Fruit fly (Drosophila melanogaster) whole organism, embryonic: Measurements from ENCODE around the gene lmd.

Experiments used
- Adf1 ChIP-seq: fragments of 200-800 bp; sonication (Bioruptor generic); IDR thresholded peaks from 2 replicates; pipeline ENCODE4 v1.3.6; 2022; ENCODE audit warnings: missing biosample characterization, missing genetic modification characterization
- BEAF-32 ChIP-seq: fragments of 200-800 bp; sonication (Bioruptor generic); optimal IDR thresholded peaks from 3 replicates; lab custom pipeline; 2017; ENCODE audit warnings: missing biosample characterization, missing genetic modification characterization, mild to moderate bottlenecking, moderate library complexity, missing genetic modification reagents
- CG13296 ChIP-seq: fragments of 200-800 bp; sonication (Bioruptor generic); optimal IDR thresholded peaks from 3 replicates; lab custom pipeline; 2018; ENCODE audit warnings: missing biosample characterization, mild to moderate bottlenecking, missing genetic modification characterization
- CG14441 ChIP-seq: fragments of 200-800 bp; sonication (Bioruptor generic); IDR thresholded peaks from 2 replicates; pipeline ENCODE4 v1.3.6; 2022; ENCODE audit warnings: missing biosample characterization, missing genetic modification characterization
- CG15011 ChIP-seq: fragments of 200-800 bp; sonication (Bioruptor generic); optimal IDR thresholded peaks from 3 replicates; lab custom pipeline; 2018; ENCODE audit warnings: missing biosample characterization, mild to moderate bottlenecking, missing genetic modification characterization
- CG15514 ChIP-seq: fragments of 200-800 bp; sonication (Bioruptor generic); optimal IDR thresholded peaks from 3 replicates; lab custom pipeline; 2017; ENCODE audit warnings: missing biosample characterization, missing genetic modification characterization, mild to moderate bottlenecking, moderate library complexity, missing genetic modification reagents
- CG1647 ChIP-seq: fragments of 200-800 bp; sonication (Bioruptor generic); optimal IDR thresholded peaks from 3 replicates; lab custom pipeline; 2016; ENCODE audit warnings: missing biosample characterization, missing genetic modification characterization
- CG16779 ChIP-seq: fragments of 200-800 bp; sonication (Bioruptor generic); IDR thresholded peaks from 2 replicates; pipeline ENCODE4 v1.3.6; 2022; ENCODE audit warnings: missing biosample characterization, missing genetic modification characterization
- CG16815 ChIP-seq: fragments of 200-800 bp; sonication (Bioruptor generic); optimal IDR thresholded peaks from 3 replicates; lab custom pipeline; 2017; ENCODE audit warnings: missing biosample characterization, mild to moderate bottlenecking, missing genetic modification characterization
- CG17568 ChIP-seq: fragments of 200-800 bp; sonication (Bioruptor generic); optimal IDR thresholded peaks from 2 replicates; lab custom pipeline; 2018; ENCODE audit warnings: missing biosample characterization, mild to moderate bottlenecking, missing genetic modification characterization, moderate library complexity
- CG17802 ChIP-seq: fragments of 200-800 bp; sonication (Bioruptor generic); optimal IDR thresholded peaks from 2 replicates; lab custom pipeline; 2018; ENCODE audit warnings: missing biosample characterization, mild to moderate bottlenecking, missing genetic modification characterization, moderate library complexity
- CG4730 ChIP-seq: fragments of 200-800 bp; sonication (Bioruptor generic); IDR thresholded peaks from 2 replicates; pipeline ENCODE4 v1.3.6; 2022; ENCODE audit warnings: missing biosample characterization, missing genetic modification characterization
- CG5180 ChIP-seq: fragments of 200-800 bp; sonication (Bioruptor generic); optimal IDR thresholded peaks from 3 replicates; lab custom pipeline; 2017; ENCODE audit warnings: missing biosample characterization, missing genetic modification characterization, mild to moderate bottlenecking, moderate library complexity, missing genetic modification reagents
- CG6765 ChIP-seq: fragments of 200-800 bp; sonication (Bioruptor generic); optimal IDR thresholded peaks from 3 replicates; lab custom pipeline; 2017; ENCODE audit warnings: missing biosample characterization, mild to moderate bottlenecking, missing genetic modification characterization
- CG6791 ChIP-seq: fragments of 200-800 bp; sonication (Bioruptor generic); IDR thresholded peaks from 3 replicates; pipeline ENCODE4 v1.3.6; 2022; ENCODE audit warnings: missing biosample characterization, missing genetic modification characterization; ENCODE audit not compliant: partially characterized antibody
- CG7786 ChIP-seq: fragments of 200-800 bp; sonication (Bioruptor generic); optimal IDR thresholded peaks from 2 replicates; lab custom pipeline; 2016; ENCODE audit warnings: missing biosample characterization, missing genetic modification characterization
- CG8765 ChIP-seq: fragments of 200-800 bp; sonication (Bioruptor generic); IDR thresholded peaks from 2 replicates; pipeline ENCODE4 v1.3.6; 2022; ENCODE audit warnings: missing biosample characterization, missing genetic modification characterization
- CG9215 ChIP-seq: fragments of 200-800 bp; sonication (Bioruptor generic); IDR thresholded peaks from 2 replicates; pipeline ENCODE4 v1.3.6; 2022; ENCODE audit warnings: missing biosample characterization, missing genetic modification characterization
- Dp ChIP-seq: fragments of 200-800 bp; sonication (Bioruptor generic); optimal IDR thresholded peaks from 2 replicates; lab custom pipeline; 2018; ENCODE audit warnings: missing biosample characterization, mild to moderate bottlenecking, missing genetic modification characterization, moderate library complexity
- Eip74EF ChIP-seq, 2 experiments: fragments of 200-800 bp in 1 of 2; fragments of >200 bp in 1 of 2; sonication (Bioruptor generic) in 1 of 2; optimal IDR thresholded peaks; 2 replicates each; lab custom pipeline; 2017 to 2019; ENCODE audit warnings: missing biosample characterization in 2 of 2, missing genetic modification characterization in 2 of 2, mild to moderate bottlenecking in 1 of 2, moderate library complexity in 1 of 2
- H15 ChIP-seq: fragments of 200-800 bp; sonication (Bioruptor generic); IDR thresholded peaks from 3 replicates; pipeline ENCODE4 v1.3.6; 2022; ENCODE audit warnings: missing biosample characterization, missing genetic modification characterization
- Hsf ChIP-seq: fragments of 200-800 bp; sonication (Bioruptor generic); optimal IDR thresholded peaks from 3 replicates; lab custom pipeline; 2016; ENCODE audit warnings: missing biosample characterization, missing genetic modification characterization
- NK7.1 ChIP-seq: fragments of 200-800 bp; sonication (Bioruptor generic); optimal IDR thresholded peaks from 3 replicates; lab custom pipeline; 2016; ENCODE audit warnings: missing biosample characterization, missing genetic modification characterization
- Nf-YA ChIP-seq: fragments of 200-800 bp; sonication (Bioruptor generic); IDR thresholded peaks from 2 replicates; pipeline ENCODE4 v1.3.6; 2022; ENCODE audit warnings: missing biosample characterization, missing genetic modification characterization
- PHDP ChIP-seq: fragments of 200-800 bp; sonication (Bioruptor generic); optimal IDR thresholded peaks from 3 replicates; lab custom pipeline; 2018; ENCODE audit warnings: missing biosample characterization, mild to moderate bottlenecking, missing genetic modification characterization, moderate library complexity
- Xbp1 ChIP-seq: fragments of 200-800 bp; sonication (Bioruptor generic); optimal IDR thresholded peaks from 3 replicates; lab custom pipeline; 2016; ENCODE audit warnings: missing biosample characterization, mild to moderate bottlenecking, missing genetic modification characterization
- Xrp1 ChIP-seq: fragments of 200-800 bp; sonication (Bioruptor generic); IDR thresholded peaks from 2 replicates; pipeline ENCODE4 v1.3.6; 2022; ENCODE audit warnings: missing biosample characterization, missing genetic modification characterization
- YL-1 ChIP-seq: fragments of 200-800 bp; sonication (Bioruptor generic); optimal IDR thresholded peaks from 3 replicates; lab custom pipeline; 2017; ENCODE audit warnings: missing biosample characterization, mild to moderate bottlenecking, missing genetic modification characterization
- ac ChIP-seq: fragments of 200-800 bp; sonication (Bioruptor generic); optimal IDR thresholded peaks from 3 replicates; lab custom pipeline; 2017; ENCODE audit warnings: missing biosample characterization, mild to moderate bottlenecking, missing genetic modification characterization
- ato ChIP-seq: fragments of 200-800 bp; sonication (Bioruptor generic); IDR thresholded peaks from 2 replicates; pipeline ENCODE4 v1.3.6; 2022; ENCODE audit warnings: missing biosample characterization, missing genetic modification characterization; ENCODE audit not compliant: partially characterized antibody
- cad ChIP-seq: fragments of >200 bp; optimal IDR thresholded peaks from 2 replicates; lab custom pipeline; 2017; ENCODE audit warnings: missing biosample characterization, missing genetic modification characterization
- dm ChIP-seq: fragments of 200-800 bp; sonication (Bioruptor generic); optimal IDR thresholded peaks from 3 replicates; lab custom pipeline; 2016; ENCODE audit warnings: missing biosample characterization, missing genetic modification characterization
- dmrt11E ChIP-seq: fragments of 200-800 bp; sonication (Bioruptor generic); optimal IDR thresholded peaks from 3 replicates; lab custom pipeline; 2018; ENCODE audit warnings: missing biosample characterization, mild to moderate bottlenecking, missing genetic modification characterization, moderate library complexity
- ems ChIP-seq: fragments of 200-800 bp; sonication (Bioruptor generic); optimal IDR thresholded peaks from 3 replicates; lab custom pipeline; 2016; ENCODE audit warnings: missing biosample characterization, missing genetic modification characterization
- fd64A ChIP-seq: fragments of 200-800 bp; sonication (Bioruptor generic); optimal IDR thresholded peaks from 3 replicates; lab custom pipeline; 2018; ENCODE audit warnings: missing biosample characterization, mild to moderate bottlenecking, missing genetic modification characterization
- gt ChIP-seq: fragments of 200-800 bp; sonication (Bioruptor generic); IDR thresholded peaks from 2 replicates; pipeline ENCODE4 v1.3.6; 2022; ENCODE audit warnings: missing biosample characterization, missing genetic modification characterization
- ham ChIP-seq: fragments of 200-800 bp; sonication (Bioruptor generic); IDR thresholded peaks from 2 replicates; pipeline ENCODE4 v1.3.6; 2022; ENCODE audit warnings: missing biosample characterization, missing genetic modification characterization
- hkb ChIP-seq, 2 experiments: fragments of 200-800 bp in 1 of 2; fragments of >200 bp in 1 of 2; sonication (Bioruptor generic) in 1 of 2; IDR thresholded peaks in 1 of 2; optimal IDR thresholded peaks in 1 of 2; 2 replicates each; pipeline versions ENCODE4 v1.3.6 to Lab custom; 2017 to 2022; ENCODE audit warnings: missing biosample characterization in 1 of 2, missing genetic modification characterization in 1 of 2
- jing ChIP-seq: fragments of 200-800 bp; sonication (Bioruptor generic); optimal IDR thresholded peaks from 2 replicates; lab custom pipeline; 2018; ENCODE audit warnings: missing biosample characterization, mild to moderate bottlenecking, missing genetic modification characterization
- jumu ChIP-seq: fragments of 200-800 bp; sonication (Bioruptor generic); optimal IDR thresholded peaks from 3 replicates; lab custom pipeline; 2016; ENCODE audit warnings: missing biosample characterization, missing genetic modification characterization
- klu ChIP-seq: fragments of 200-800 bp; sonication (Bioruptor generic); IDR thresholded peaks from 2 replicates; pipeline ENCODE4 v1.3.6; 2022; ENCODE audit warnings: missing biosample characterization, missing genetic modification characterization
- lov ChIP-seq, 2 experiments: fragments of 200-800 bp in 1 of 2; fragments of >200 bp in 1 of 2; sonication (Bioruptor generic) in 1 of 2; IDR thresholded peaks in 1 of 2; optimal IDR thresholded peaks in 1 of 2; 2 replicates in 1 of 2; 3 replicates in 1 of 2; pipeline versions ENCODE4 v1.3.6 to Lab custom; 2017 to 2022; ENCODE audit warnings: missing biosample characterization in 1 of 2, missing genetic modification characterization in 1 of 2
- maf-S ChIP-seq: fragments of 200-800 bp; sonication (Bioruptor generic); optimal IDR thresholded peaks from 2 replicates; lab custom pipeline; 2016; ENCODE audit warnings: missing biosample characterization, missing genetic modification characterization
- nau ChIP-seq: fragments of 200-800 bp; sonication (Bioruptor generic); optimal IDR thresholded peaks from 3 replicates; lab custom pipeline; 2017; ENCODE audit warnings: missing biosample characterization, mild to moderate bottlenecking, missing genetic modification characterization, missing genetic modification reagents
- nerfin-1 ChIP-seq: fragments of 200-800 bp; sonication (Bioruptor generic); optimal IDR thresholded peaks from 3 replicates; lab custom pipeline; 2019; ENCODE audit warnings: missing biosample characterization, mild to moderate bottlenecking, missing genetic modification characterization, moderate library complexity
- nom ChIP-seq: fragments of 200-800 bp; sonication (Bioruptor generic); optimal IDR thresholded peaks from 2 replicates; lab custom pipeline; 2017; ENCODE audit warnings: missing biosample characterization, missing genetic modification characterization, mild to moderate bottlenecking, moderate library complexity, missing genetic modification reagents
- pum ChIP-seq: fragments of 200-800 bp; sonication (Bioruptor generic); optimal IDR thresholded peaks from 2 replicates; lab custom pipeline; 2016; ENCODE audit warnings: missing biosample characterization, missing genetic modification characterization
- sens-2 ChIP-seq: fragments of 200-800 bp; sonication (Bioruptor generic); IDR thresholded peaks from 2 replicates; pipeline ENCODE4 v1.3.6; 2022; ENCODE audit warnings: missing biosample characterization, missing genetic modification characterization
- trem ChIP-seq: fragments of 200-800 bp; optimal IDR thresholded peaks from 3 replicates; lab custom pipeline; 2019; ENCODE audit warnings: missing biosample characterization, mild to moderate bottlenecking, missing genetic modification characterization, moderate library complexity

The lmd gene

dm6 chr3R:23048690-23049118 is 22.2 kb upstream of the lmd start (continued):
- TF ChIP-seq ems (peak; percentile 11), CG6791 (GFP tag; lab: Robert Waterston, UW) (no peak), BEAF-32 (no peak), jing (peak; percentile 20), fd64A (GFP tag; lab: Kevin White, UChicago) (no peak), trem (tag; lab: Kevin White, UChicago) (peak; percentile 69), ac (GFP tag; lab: Kevin White, UChicago) (no peak), CG6765 (GFP tag; lab: Kevin White, UChicago) (no peak), maf-S (GFP tag; lab: Kevin White, UChicago) (peak; percentile 50), CG15011 (peak; percentile 40), CG14441 (peak; percentile 61; the same call in 1 of the 2 replicates), cad (GFP tag; lab: Kevin White, UChicago) (no peak), Adf1 (GFP tag; lab: Robert Waterston, UW) (no peak), ham (no peak), CG16815 (GFP tag; lab: Kevin White, UChicago) (no peak), lov (optimal IDR thresholded peaks at IDR 0.05; lab: Kevin White, UChicago) (no peak), lov (GFP tag; IDR thresholded peaks at IDR 0.05; lab: Robert Waterston, UW) (no peak), nerfin-1 (tag; lab: Kevin White, UChicago) (peak; percentile 81), Xrp1 (GFP tag; lab: Robert Waterston, UW) (peak; percentile 80), Eip74EF (GFP tag; optimal IDR thresholded peaks at IDR 0.05; lab: Kevin White, UChicago) (peak in 1 of 2 experiments; percentile 83), YL-1 (no peak), CG5180 (peak; percentile 67), Dp (GFP tag; lab: Kevin White, UChicago) (no peak), sens-2 (GFP tag; lab: Robert Waterston, UW) (peak; percentile 6; the same call in 1 of the 2 replicates), PHDP (peak; percentile 80), nom (GFP tag; lab: Kevin White, UChicago) (peak; percentile 36), CG7786 (GFP tag; lab: Kevin White, UChicago) (peak; percentile 19), ato (GFP tag; lab: Robert Waterston, UW) (no peak), CG17802 (peak; percentile 45), CG13296 (peak; percentile 81), CG4730 (GFP tag; lab: Robert Waterston, UW) (peak; percentile 52; the same call in 1 of the 2 replicates), Xbp1 (GFP tag; lab: Kevin White, UChicago) (peak; percentile 74), CG8765 (GFP tag; lab: Robert Waterston, UW) (no peak), Hsf (peak; percentile 37), CG17568 (peak; percentile 41), klu (GFP tag; lab: Robert Waterston, UW) (peak; percentile 35; the same call in 1 of the 2 replicates), gt (GFP tag; lab: Robert Waterston, UW) (no peak), dmrt11E (tag; lab: Kevin White, UChicago) (peak; percentile 3), Nf-YA (GFP tag; lab: Robert Waterston, UW) (no peak), CG15514 (GFP tag; lab: Kevin White, UChicago) (peak; percentile 42), jumu (GFP tag; lab: Kevin White, UChicago) (no peak), NK7.1 (GFP tag; lab: Kevin White, UChicago) (peak; percentile 28), CG9215 (GFP tag; lab: Robert Waterston, UW) (peak; percentile 46; the same call in 1 of the 2 replicates), CG1647 (GFP tag; lab: Kevin White, UChicago) (peak; percentile 12), dm (peak; percentile 18), hkb (optimal IDR thresholded peaks at IDR 0.05; lab: Kevin White, UChicago) (no peak), hkb (GFP tag; IDR thresholded peaks at IDR 0.05; lab: Robert Waterston, UW) (peak; percentile 57), pum (GFP tag; lab: Kevin White, UChicago) (peak; percentile 42), H15 (peak; percentile 51; the same call in 1 of the 3 replicates), nau (peak; percentile 71), CG16779 (GFP tag; lab: Robert Waterston, UW) (no peak)
